Fruit fly (Drosophila melanogaster) whole organism, wandering third instar larva: ENCODE data around the gene tra.
A peak's percentile ranks its signal among the peaks of the same experiment; 100 is the strongest.

Source experiments
- CrebA ChIP-seq: fragments of 200-800 bp; sonication (Bioruptor generic); optimal IDR thresholded peaks from 2 replicates; lab custom pipeline; 2016; ENCODE audit warnings: missing biosample characterization, mild to moderate bottlenecking, missing genetic modification characterization, borderline replicate concordance
- Dfd ChIP-seq: fragments of >200 bp; optimal IDR thresholded peaks from 2 replicates; lab custom pipeline; 2017; ENCODE audit warnings: missing biosample characterization, missing genetic modification characterization
- HLH106 ChIP-seq: fragments of 200-800 bp; optimal IDR thresholded peaks from 3 replicates; lab custom pipeline; 2019; ENCODE audit warnings: missing biosample characterization, mild to moderate bottlenecking, missing genetic modification characterization, moderate library complexity
- dl ChIP-seq, 2 experiments: fragments of 175-275, 200-275 bp in 1 of 2; fragments of 200-275 bp in 1 of 2; sonication (Bioruptor generic); optimal IDR thresholded peaks; lab custom pipeline; 2018; ENCODE audit warnings: mild to moderate bottlenecking in 2 of 2, missing biosample characterization in 2 of 2, missing genetic modification characterization in 2 of 2, moderate library complexity in 2 of 2; ENCODE audit not compliant: partially characterized antibody in 2 of 2, insufficient read depth in 1 of 2
- rgr ChIP-seq: fragments of 200-800 bp; sonication (Bioruptor generic); optimal IDR thresholded peaks from 3 replicates; lab custom pipeline; 2016; ENCODE audit warnings: missing biosample characterization, mild to moderate bottlenecking, missing genetic modification characterization
- sv ChIP-seq: fragments of 200-800 bp; sonication (Bioruptor generic); optimal IDR thresholded peaks from 3 replicates; lab custom pipeline; 2016; ENCODE audit warnings: missing biosample characterization, missing genetic modification characterization
- usp ChIP-seq: fragments of >200 bp; optimal IDR thresholded peaks from 2 replicates; lab custom pipeline; 2017; ENCODE audit warnings: missing biosample characterization, missing genetic modification characterization

dm6 chr3L:16587994-16588622 lies 2.7 kb downstream of the tra start:
- peak; percentile 47 for TF ChIP-seq sv (GFP tag; lab: Kevin White, UChicago)
- no peak for TF ChIP-seq dl (GFP tag; optimal IDR thresholded peaks at IDR 0.05; lab: Kevin White, UChicago; ENCODE audit: insufficient read depth in 1 of 2, partially characterized antibody in 2 of 2)
- peak; percentile 54 for TF ChIP-seq HLH106 (tag; lab: Kevin White, UChicago)
- peak; percentile 63 for TF ChIP-seq rgr (GFP tag; lab: Kevin White, UChicago)
- TF ChIP-seq Dfd (GFP tag; lab: Kevin White, UChicago): no peak
- TF ChIP-seq CrebA (GFP tag; lab: Kevin White, UChicago): no peak
- TF ChIP-seq usp: no peak
